Fruit fly (Drosophila melanogaster): ENCODE data around the gene Nup93-1.

Nup93-1 gene

DNA sequence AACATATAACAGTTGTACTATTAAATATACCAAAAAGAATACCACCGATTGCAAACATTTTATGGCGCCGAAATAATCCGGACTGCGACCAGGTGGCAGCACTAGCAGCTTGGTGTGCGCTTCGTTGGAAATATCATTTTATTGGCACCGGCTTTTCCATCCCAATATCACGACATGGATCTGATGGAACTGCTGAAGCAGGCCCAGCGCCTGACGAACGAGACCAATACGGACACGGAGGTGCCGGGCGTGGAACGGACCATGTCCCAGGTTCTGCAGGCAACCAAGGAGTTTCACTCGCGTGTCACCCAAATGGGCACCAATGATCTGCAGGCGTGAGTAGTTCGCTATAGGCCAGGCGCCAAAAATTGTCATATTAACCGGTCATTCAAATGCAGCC lies at the start of gene Nup93-1:
Gene Nup93-1, plus strand, starts transcription at position 74 of the 400 bp plus-strand sequence.
- TF ChIP-seq CG17801 (GFP tag; optimal IDR thresholded peaks at IDR 0.05; ENCODE audit: partially characterized antibody), result no peak

DNA sequence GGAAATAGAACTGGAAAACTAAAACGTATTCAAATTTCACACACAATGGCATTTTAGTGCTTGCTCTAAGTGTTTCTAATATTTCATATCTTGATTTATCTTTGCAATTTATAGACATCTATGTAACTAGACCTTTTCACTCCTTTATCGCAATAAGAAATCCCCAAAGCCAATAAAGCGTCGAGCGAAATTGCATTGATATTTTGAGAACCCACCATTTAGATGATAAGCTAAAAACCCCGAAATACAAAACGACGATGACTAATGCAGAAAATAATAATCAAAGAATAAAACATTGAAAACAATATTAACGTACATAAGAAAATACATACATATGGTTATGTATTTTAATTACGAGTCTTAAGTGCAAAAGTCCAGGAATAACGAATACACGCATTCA lies 44.1 kb upstream of the Nup93-1 start:
- TF ChIP-seq CG17801 (GFP tag; optimal IDR thresholded peaks at IDR 0.05; ENCODE audit: partially characterized antibody), result no peak

DNA sequence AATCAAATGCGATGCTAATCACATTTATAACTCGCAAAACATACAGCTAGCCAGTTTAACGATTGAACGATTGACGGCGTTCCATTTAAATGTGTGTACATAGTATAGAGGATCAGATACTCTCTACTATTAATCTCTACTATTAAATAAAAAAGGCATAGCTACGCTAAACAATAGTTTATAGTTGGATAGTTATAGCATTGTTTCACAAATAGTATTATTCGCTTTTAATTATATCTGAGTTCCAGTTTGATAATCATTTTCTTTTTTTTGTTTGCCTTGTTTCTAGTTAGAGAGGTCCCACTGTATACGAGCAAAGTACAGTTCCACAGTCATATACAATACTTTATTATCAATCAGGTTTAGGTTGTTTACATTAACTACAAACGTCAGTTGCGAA lies 42.9 kb upstream of the Nup93-1 start:
- peak; percentile 78 for TF ChIP-seq CG17801 (GFP tag; optimal IDR thresholded peaks at IDR 0.05; ENCODE audit: partially characterized antibody)

DNA sequence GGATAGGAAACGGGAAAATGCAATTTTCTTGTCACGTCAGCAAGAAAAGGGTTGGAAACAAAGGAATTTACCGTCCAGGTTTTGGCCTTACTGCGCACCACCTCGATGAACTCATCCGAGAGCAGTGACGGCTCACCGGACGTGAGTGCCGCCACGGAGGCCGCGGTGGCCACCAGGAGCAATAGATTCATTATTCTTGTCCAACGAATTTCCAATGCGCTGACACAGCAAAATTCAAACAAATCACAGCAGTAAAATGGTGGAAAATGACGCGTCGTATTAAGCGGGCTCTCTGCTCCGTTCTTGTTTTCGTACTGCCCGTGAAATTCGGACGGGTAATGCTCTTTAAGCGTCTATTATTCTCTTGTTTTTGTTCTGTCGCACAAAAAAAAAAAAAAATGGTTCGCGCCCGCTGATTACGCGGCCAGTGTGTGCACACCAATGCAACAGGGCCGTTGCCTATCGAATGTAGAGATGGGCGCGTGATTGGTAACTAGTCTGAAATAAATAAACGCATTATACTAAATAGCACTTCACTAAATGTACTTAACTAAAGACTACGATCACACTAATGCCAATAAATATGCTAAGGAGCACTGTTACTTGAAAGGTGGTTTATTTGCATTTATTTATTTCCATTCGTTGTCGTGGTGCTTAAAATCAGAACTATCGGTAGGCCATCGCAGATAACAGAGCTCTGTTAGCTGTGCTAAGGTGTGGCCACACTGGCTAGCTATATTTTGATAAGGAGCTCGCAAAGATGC lies 40.7 kb upstream of the Nup93-1 start, which contains the start of the genes CtsB and amrt:
Gene CtsB, minus strand, starts transcription at position 432 of the 764 bp plus-strand sequence.
Gene amrt, plus strand, starts transcription at position 721 of the 764 bp plus-strand sequence.
- TF ChIP-seq CG17801 (GFP tag; optimal IDR thresholded peaks at IDR 0.05; ENCODE audit: partially characterized antibody), result peak; percentile 88

DNA sequence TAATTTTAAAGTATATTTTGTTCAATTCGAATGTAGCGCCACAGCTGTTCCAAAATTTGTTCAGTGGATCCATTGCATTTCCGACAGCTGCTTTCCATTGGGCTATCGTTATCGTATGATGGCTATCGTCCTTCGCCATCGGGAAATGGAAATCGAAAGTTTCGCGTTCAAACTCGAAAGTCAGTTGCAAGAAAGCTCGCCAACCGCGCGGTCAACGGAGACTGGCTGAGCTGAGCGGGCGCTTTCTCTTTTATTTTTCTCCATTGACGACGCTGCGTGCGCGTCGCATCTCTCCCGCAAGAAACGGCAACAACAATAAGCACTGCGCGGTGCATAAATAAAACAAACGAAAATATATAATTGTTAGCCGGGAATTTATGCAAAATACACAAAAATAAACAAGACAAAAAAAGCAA lies 39.1 kb upstream of the Nup93-1 start, which contains the start of gene inaE:
Gene inaE, plus strand, starts transcription at position 181 of the 416 bp plus-strand sequence.
- peak; percentile 37 for TF ChIP-seq CG17801 (GFP tag; optimal IDR thresholded peaks at IDR 0.05; ENCODE audit: partially characterized antibody)

DNA sequence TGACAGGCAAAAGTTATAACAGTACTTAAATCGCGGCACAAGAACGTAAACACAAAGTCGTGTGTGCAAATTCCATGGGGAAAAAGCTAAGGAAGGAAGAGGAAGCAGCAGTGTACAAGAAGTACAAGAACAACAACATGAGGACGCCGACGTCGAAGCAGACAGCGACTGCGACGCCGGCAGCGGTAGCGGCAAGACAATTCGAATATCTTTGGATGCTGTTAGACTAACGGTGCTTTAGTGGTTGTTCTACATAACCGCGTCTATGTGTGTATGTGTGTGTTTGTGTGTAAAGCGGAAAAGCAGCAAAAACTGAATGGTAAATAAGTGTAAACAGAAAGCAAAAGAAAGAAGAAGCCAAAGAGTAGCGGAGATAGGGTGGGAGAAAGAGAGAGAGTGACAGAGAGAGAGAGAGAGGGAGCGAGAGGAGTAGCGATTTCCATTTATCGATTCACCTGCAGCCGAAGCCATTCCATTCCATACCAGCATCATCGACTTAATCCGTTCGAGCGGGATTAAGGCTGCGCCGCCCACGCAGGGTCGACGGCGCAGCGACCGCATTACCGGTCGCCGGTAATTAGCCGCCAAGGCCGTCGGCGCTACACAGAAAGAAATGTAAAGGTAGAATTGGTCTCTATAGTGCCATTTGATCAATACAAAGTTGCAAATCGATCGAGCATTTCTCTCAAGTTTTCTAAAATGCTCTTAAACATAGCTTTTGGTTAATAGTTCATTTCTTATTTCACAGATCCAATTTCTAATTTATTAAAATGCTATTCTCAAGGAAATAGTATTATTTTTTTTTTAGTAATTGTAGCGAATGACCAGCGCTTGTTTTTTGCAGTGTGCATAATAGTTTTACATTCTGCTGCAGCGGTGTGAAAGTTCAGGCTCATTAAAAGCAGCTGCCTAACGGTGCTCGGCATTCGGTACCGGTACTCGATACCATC lies 38.4 kb upstream of the Nup93-1 start:
- TF ChIP-seq CG17801 (GFP tag; optimal IDR thresholded peaks at IDR 0.05; ENCODE audit: partially characterized antibody), result no peak

DNA sequence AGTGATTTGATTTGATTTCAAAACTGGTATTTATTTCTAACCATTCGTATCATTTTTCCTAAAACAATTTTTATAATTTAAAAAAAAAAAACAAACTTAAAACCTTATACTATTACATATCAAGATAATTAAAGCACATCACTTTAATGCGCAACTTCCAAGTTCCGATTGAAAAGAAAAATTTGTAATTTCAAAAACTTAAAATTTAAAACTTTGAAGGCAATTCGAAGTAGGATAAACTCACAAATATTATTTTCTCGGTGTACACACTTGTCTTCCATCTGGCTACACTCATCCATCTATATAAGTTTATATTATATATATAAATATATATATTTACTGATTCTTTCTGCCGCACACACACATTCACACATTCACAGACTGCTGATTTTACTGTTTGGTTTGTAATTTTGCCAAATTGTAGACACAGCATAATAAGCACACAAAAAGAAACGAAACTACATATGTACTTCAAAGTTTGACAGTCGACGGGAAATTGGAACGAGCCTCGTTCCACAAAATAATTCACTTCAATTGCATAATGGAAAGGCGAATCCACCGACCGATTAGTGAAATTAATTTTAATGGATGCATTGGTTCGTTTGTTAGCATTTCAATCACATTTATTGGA lies 36.5 kb upstream of the Nup93-1 start:
- no peak for TF ChIP-seq CG17801 (GFP tag; optimal IDR thresholded peaks at IDR 0.05; ENCODE audit: partially characterized antibody)

DNA sequence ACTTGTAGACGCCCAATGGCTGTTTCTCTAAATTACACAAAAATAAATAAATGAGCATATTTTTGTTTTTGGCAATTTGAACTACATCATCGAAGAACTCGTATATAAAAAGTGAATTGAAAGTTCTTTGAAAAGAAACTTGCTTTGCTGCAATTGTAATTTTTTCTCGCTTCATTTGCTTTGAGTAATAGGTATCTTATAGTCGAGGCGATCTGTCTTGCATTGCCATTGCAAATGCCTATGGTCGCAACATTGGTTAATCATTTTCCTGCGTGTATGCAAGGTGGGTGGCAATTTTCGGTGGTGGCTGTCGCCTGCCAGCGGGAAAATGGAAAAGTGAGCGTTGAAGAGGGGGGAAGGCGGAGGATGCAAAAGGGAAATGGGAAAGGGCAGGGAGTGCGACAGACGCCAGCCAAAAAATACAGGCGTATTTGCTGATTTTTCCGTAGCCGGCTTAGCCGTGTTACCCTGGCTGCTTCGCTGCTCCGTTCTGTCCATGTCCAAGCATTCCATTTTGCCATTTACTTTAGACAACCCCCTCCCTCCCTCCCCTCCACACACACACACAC lies 35.3 kb upstream of the Nup93-1 start:
- no peak for TF ChIP-seq CG17801 (GFP tag; optimal IDR thresholded peaks at IDR 0.05; ENCODE audit: partially characterized antibody)

DNA sequence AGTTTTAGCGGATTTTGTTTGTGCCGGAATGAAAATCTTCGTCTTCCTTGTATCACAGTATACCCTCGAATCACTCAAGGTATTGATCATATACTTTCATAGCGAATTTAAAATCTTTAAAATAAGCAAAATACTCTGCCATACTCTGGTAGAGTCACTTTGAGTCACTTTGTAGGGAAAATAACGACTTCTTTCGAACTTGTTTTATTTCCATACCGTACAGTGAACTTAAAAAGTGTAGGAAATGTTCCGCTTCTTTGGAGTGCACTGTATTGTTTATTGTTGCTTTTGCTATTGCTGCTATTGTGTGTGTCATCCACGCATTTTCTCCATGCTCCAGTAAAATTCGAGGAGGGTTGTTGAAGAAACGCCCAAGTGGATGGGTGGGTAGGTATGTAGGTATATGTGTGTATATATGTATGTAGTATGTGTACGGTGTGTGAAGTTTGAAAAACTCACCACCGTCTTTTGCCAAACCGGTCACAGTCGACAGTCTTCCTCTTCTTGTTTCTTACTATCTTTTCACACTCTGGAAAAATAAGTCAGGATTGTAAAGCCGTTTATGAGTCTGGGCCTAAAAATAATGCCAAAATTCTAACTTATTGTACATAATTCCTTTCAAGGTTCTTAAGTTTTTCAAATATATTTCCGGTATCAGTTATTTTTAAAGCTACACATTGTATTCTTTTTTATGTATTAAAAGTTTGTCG lies 33.5 kb upstream of the Nup93-1 start:
- no peak for TF ChIP-seq CG17801 (GFP tag; optimal IDR thresholded peaks at IDR 0.05; ENCODE audit: partially characterized antibody)

DNA sequence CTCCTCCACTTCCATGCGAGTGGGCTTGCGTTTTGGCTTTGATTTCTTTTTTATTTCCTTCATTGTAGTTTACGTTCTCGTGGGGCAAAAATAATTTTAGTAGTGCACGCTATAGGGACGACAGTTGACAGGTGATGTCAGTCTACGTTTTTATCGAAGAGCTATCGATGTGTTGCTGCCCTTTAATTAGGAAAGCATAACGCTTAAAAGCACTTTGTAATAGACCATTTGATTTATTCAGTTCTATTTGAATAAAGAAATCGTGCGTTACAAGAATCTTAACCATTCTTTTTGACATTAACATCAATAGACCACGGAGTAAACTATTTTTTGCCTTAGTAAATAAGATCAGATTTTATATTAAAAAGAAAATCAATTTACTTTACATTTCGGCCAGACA lies 31.6 kb upstream of the Nup93-1 start, which contains the start of gene CG10993:
Gene CG10993, minus strand, starts transcription at position 101 of the 400 bp plus-strand sequence.
- no peak for TF ChIP-seq CG17801 (GFP tag; optimal IDR thresholded peaks at IDR 0.05; ENCODE audit: partially characterized antibody)

DNA sequence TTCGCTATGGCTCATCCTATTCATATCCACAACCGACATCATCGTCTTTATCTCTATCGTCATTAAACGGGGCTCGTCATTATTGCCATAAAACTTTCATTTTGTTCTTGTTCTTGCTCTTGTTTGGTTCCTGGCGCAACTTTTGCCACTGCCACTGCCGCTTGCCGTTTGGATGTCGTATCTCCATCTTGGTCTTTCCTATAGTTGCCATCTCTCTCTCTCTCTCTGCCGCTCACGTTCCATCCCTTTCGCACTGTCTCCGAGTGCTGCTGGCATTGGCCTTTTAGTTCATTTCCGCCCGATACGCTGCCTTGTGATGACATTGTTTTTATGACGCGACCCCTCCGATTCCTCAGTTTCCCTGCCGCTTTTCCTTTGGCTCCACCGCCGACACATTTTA lies 30.2 kb upstream of the Nup93-1 start:
- TF ChIP-seq CG17801 (GFP tag; optimal IDR thresholded peaks at IDR 0.05; ENCODE audit: partially characterized antibody), result no peak

DNA sequence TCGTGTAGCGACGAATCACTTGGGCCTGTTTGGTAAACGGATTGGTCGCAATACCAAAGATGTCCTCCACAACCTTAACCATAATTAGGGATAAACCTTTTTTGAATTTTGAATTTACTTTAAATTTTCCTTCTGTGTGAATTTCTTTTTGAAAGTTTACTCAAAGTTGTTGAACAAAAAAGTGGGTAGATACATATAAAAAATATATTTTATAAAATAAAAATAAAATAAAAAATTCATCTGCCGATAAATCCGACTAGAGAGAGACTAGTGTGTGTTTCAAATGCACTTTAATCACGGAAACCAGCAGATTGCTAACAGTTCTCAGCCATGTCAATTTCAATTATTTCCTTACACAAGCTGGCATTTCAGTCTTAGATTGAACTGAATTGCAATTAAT lies 25.1 kb upstream of the Nup93-1 start, which contains the start of gene CG10996:
Gene CG10996, minus strand, starts transcription at position 101 of the 400 bp plus-strand sequence.
- TF ChIP-seq CG17801 (GFP tag; optimal IDR thresholded peaks at IDR 0.05; ENCODE audit: partially characterized antibody), result no peak

DNA sequence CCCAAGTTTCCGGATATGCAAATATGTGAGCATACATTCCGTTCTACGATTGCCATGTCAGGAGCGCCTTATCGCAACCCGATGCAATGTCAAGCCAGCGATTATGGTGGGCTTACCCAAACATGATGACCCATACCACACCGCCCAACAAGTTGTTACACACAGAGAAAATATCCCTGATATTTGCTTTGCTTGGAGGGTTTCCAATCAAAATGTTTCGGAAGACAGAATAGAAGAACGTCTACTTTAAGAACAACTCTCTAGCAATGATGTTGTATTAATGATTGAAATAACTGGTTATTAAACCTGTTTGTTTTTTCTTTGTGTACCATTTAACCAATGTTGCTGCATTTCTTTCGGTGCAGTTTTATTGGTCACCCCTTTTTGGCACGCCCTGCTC lies 21.9 kb upstream of the Nup93-1 start:
- TF ChIP-seq CG17801 (GFP tag; optimal IDR thresholded peaks at IDR 0.05; ENCODE audit: partially characterized antibody), result no peak

DNA sequence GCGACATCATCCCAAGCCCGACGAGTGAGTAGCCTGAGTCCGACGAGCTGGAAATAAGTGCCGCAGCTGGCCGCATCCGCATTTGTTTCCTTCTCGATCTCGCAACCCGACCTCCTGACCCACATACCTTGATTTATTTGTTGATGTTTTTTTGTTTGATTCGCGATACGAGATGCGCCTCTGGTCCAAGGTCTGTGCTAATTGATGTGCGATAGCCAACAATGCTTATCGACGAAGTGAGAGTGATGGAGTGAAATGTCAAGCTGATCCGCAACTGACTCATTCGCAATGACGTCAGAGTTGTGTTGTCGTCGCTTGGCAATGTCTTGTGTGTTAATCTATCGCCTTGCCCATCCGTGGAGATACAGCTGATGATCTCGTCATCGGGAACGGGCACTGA lies 18.2 kb upstream of the Nup93-1 start:
- TF ChIP-seq CG17801 (GFP tag; optimal IDR thresholded peaks at IDR 0.05; ENCODE audit: partially characterized antibody), result no peak

Measured in ovary, adult (tissue).